Fruit fly (Drosophila melanogaster) whole organism, embryonic: ENCODE measurements around the gene Sqor.

Source experiments
- Atf3 ChIP-seq: fragments of 200-800 bp; sonication (Bioruptor generic); optimal IDR thresholded peaks from 3 replicates; lab custom pipeline; 2016; ENCODE audit warnings: missing biosample characterization, missing genetic modification characterization
- CG10267 ChIP-seq: fragments of 200-800 bp; sonication (Bioruptor generic); optimal IDR thresholded peaks from 2 replicates; lab custom pipeline; 2018; ENCODE audit warnings: missing biosample characterization, mild to moderate bottlenecking, missing genetic modification characterization, moderate library complexity
- CG10274 ChIP-seq: fragments of 200-800 bp; sonication (Bioruptor generic); optimal IDR thresholded peaks from 3 replicates; lab custom pipeline; 2017; ENCODE audit warnings: missing biosample characterization, mild to moderate bottlenecking, missing genetic modification characterization
- CG10321 ChIP-seq: fragments of 200-800 bp; sonication (Bioruptor generic); IDR thresholded peaks from 2 replicates; pipeline ENCODE4 v1.3.6; 2022; ENCODE audit warnings: missing biosample characterization, missing genetic modification characterization
- CG10431 ChIP-seq: fragments of 200-800 bp; sonication (Bioruptor generic); optimal IDR thresholded peaks from 3 replicates; lab custom pipeline; 2018; ENCODE audit warnings: missing biosample characterization, mild to moderate bottlenecking, missing genetic modification characterization
- CG10543 ChIP-seq: fragments of 200-800 bp; sonication (Bioruptor generic); optimal IDR thresholded peaks from 3 replicates; lab custom pipeline; 2017; ENCODE audit warnings: missing biosample characterization, mild to moderate bottlenecking, missing genetic modification characterization, moderate library complexity
- CG10959 ChIP-seq: fragments of 200-800 bp; sonication (Bioruptor generic); IDR thresholded peaks from 2 replicates; pipeline ENCODE4 v1.3.6; 2022; ENCODE audit warnings: missing biosample characterization, missing genetic modification characterization
- CG11398 ChIP-seq: fragments of 200-800 bp; sonication (Bioruptor generic); optimal IDR thresholded peaks from 2 replicates; lab custom pipeline; 2016; ENCODE audit warnings: missing biosample characterization, missing genetic modification characterization
- CG12769 ChIP-seq: fragments of 200-800 bp; sonication (Bioruptor generic); optimal IDR thresholded peaks from 2 replicates; lab custom pipeline; 2019; ENCODE audit warnings: missing biosample characterization, mild to moderate bottlenecking, missing genetic modification characterization, moderate library complexity
- CG1529 ChIP-seq: fragments of 200-800 bp; sonication (Bioruptor generic); optimal IDR thresholded peaks from 3 replicates; lab custom pipeline; 2018; ENCODE audit warnings: missing biosample characterization, missing genetic modification characterization
- CG15514 ChIP-seq: fragments of 200-800 bp; sonication (Bioruptor generic); optimal IDR thresholded peaks from 3 replicates; lab custom pipeline; 2017; ENCODE audit warnings: missing biosample characterization, missing genetic modification characterization, mild to moderate bottlenecking, moderate library complexity, missing genetic modification reagents
- CG15696 ChIP-seq: fragments of 200-800 bp; sonication (Bioruptor generic); optimal IDR thresholded peaks from 2 replicates; lab custom pipeline; 2019; ENCODE audit warnings: missing biosample characterization, mild to moderate bottlenecking, missing genetic modification characterization, moderate library complexity
- CG18476 ChIP-seq: fragments of 200-800 bp; sonication (Bioruptor generic); optimal IDR thresholded peaks from 2 replicates; lab custom pipeline; 2016; ENCODE audit warnings: missing biosample characterization, mild to moderate bottlenecking, missing genetic modification characterization
- CG2116 ChIP-seq: fragments of 200-800 bp; sonication (Bioruptor generic); optimal IDR thresholded peaks from 3 replicates; lab custom pipeline; 2018; ENCODE audit warnings: missing biosample characterization, mild to moderate bottlenecking, missing genetic modification characterization
- CG3065 ChIP-seq: fragments of 200-800 bp; sonication (Bioruptor generic); optimal IDR thresholded peaks from 2 replicates; lab custom pipeline; 2016; ENCODE audit warnings: missing biosample characterization, missing genetic modification characterization
- CG32532 ChIP-seq: fragments of 200-800 bp; sonication (Bioruptor generic); IDR thresholded peaks from 2 replicates; pipeline ENCODE4 v1.3.6; 2022; ENCODE audit warnings: missing biosample characterization, missing genetic modification characterization
- CG33213 ChIP-seq: fragments of 200-800 bp; sonication (Bioruptor generic); optimal IDR thresholded peaks from 3 replicates; lab custom pipeline; 2016; ENCODE audit warnings: missing biosample characterization, missing genetic modification characterization
- CG3726 ChIP-seq: fragments of 200-800 bp; sonication (Bioruptor generic); IDR thresholded peaks from 3 replicates; pipeline ENCODE4, ENCODE4 v1.3.6; 2022; ENCODE audit warnings: missing biosample characterization, missing genetic modification characterization
- CG3995 ChIP-seq: fragments of 200-800 bp; sonication (Bioruptor generic); optimal IDR thresholded peaks from 3 replicates; lab custom pipeline; 2016; ENCODE audit warnings: missing biosample characterization, missing genetic modification characterization
- CG6272 ChIP-seq: fragments of 200-800 bp; sonication (Bioruptor generic); IDR thresholded peaks from 2 replicates; pipeline ENCODE4 v1.3.6; 2022; ENCODE audit warnings: missing biosample characterization, missing genetic modification characterization
- CG6654 ChIP-seq: fragments of 200-800 bp; sonication (Bioruptor generic); optimal IDR thresholded peaks from 2 replicates; lab custom pipeline; 2017; ENCODE audit warnings: missing biosample characterization, mild to moderate bottlenecking, missing genetic modification characterization
- CG6791 ChIP-seq: fragments of 200-800 bp; sonication (Bioruptor generic); IDR thresholded peaks from 3 replicates; pipeline ENCODE4 v1.3.6; 2022; ENCODE audit warnings: missing biosample characterization, missing genetic modification characterization; ENCODE audit not compliant: partially characterized antibody
- CG7987 ChIP-seq: fragments of 200-800 bp; sonication (Bioruptor generic); optimal IDR thresholded peaks from 2 replicates; lab custom pipeline; 2018; ENCODE audit warnings: missing biosample characterization, mild to moderate bottlenecking, missing genetic modification characterization, moderate library complexity
- CHES-1-like ChIP-seq: fragments of 200-800 bp; sonication (Bioruptor generic); optimal IDR thresholded peaks from 2 replicates; lab custom pipeline; 2016; ENCODE audit warnings: missing biosample characterization, missing genetic modification characterization
- CkIIα-i1 ChIP-seq: fragments of 200-800 bp; sonication (Bioruptor generic); IDR thresholded peaks from 2 replicates; pipeline ENCODE4 v1.3.6; 2022; ENCODE audit warnings: missing biosample characterization, missing genetic modification characterization
- CoRest ChIP-seq: fragments of 200-800 bp; sonication (Bioruptor generic); optimal IDR thresholded peaks from 3 replicates; lab custom pipeline; 2018; ENCODE audit warnings: missing biosample characterization, mild to moderate bottlenecking, missing genetic modification characterization, moderate library complexity
- Dll ChIP-seq: fragments of 200-800 bp; sonication (Bioruptor generic); IDR thresholded peaks from 4 replicates; pipeline ENCODE4 v1.3.6; 2022; ENCODE audit warnings: missing biosample characterization, missing genetic modification characterization; ENCODE audit not compliant: partially characterized antibody
- Doc3 ChIP-seq: fragments of 200-800 bp; sonication (Bioruptor generic); IDR thresholded peaks from 3 replicates; pipeline ENCODE4 v1.3.6; 2022; ENCODE audit warnings: missing biosample characterization, missing genetic modification characterization; ENCODE audit not compliant: partially characterized antibody
- Dref ChIP-seq: fragments of 200-800 bp; sonication (Bioruptor generic); IDR thresholded peaks from 2 replicates; pipeline ENCODE4 v1.3.6; 2022; ENCODE audit warnings: missing biosample characterization, missing genetic modification characterization
- HLH4C ChIP-seq: fragments of 200-800 bp; sonication (Bioruptor generic); IDR thresholded peaks from 3 replicates; pipeline ENCODE4 v1.3.6; 2022; ENCODE audit warnings: missing biosample characterization, missing genetic modification characterization; ENCODE audit not compliant: partially characterized antibody
- Hey ChIP-seq: fragments of 200-800 bp; sonication (Bioruptor generic); optimal IDR thresholded peaks from 3 replicates; lab custom pipeline; 2018; ENCODE audit warnings: missing biosample characterization, mild to moderate bottlenecking, missing genetic modification characterization
- PHDP ChIP-seq: fragments of 200-800 bp; sonication (Bioruptor generic); optimal IDR thresholded peaks from 3 replicates; lab custom pipeline; 2018; ENCODE audit warnings: missing biosample characterization, mild to moderate bottlenecking, missing genetic modification characterization, moderate library complexity
- Poxn ChIP-seq: fragments of 200-800 bp; sonication (Bioruptor generic); IDR thresholded peaks from 2 replicates; pipeline ENCODE4 v1.3.6; 2022; ENCODE audit warnings: missing biosample characterization, missing genetic modification characterization
- Sin3A ChIP-seq: fragments of >200 bp; optimal IDR thresholded peaks from 2 replicates; lab custom pipeline; 2018
- TFAM ChIP-seq: fragments of 200-800 bp; sonication (Bioruptor generic); optimal IDR thresholded peaks from 2 replicates; lab custom pipeline; 2017; ENCODE audit warnings: missing biosample characterization, missing genetic modification characterization, inconsistent platforms
- ac ChIP-seq: fragments of 200-800 bp; sonication (Bioruptor generic); optimal IDR thresholded peaks from 3 replicates; lab custom pipeline; 2017; ENCODE audit warnings: missing biosample characterization, mild to moderate bottlenecking, missing genetic modification characterization
- cas ChIP-seq: fragments of 200-800 bp; sonication (Bioruptor generic); IDR thresholded peaks from 2 replicates; pipeline ENCODE4 v1.3.6; 2022; ENCODE audit warnings: missing biosample characterization, missing genetic modification characterization
- chn ChIP-seq: fragments of 200-800 bp; sonication (Bioruptor generic); optimal IDR thresholded peaks from 2 replicates; lab custom pipeline; 2016; ENCODE audit warnings: missing biosample characterization, missing genetic modification characterization
- eyg ChIP-seq: fragments of 200-800 bp; sonication (Bioruptor generic); optimal IDR thresholded peaks from 3 replicates; lab custom pipeline; 2016; ENCODE audit warnings: missing biosample characterization, missing genetic modification characterization
- fd102C ChIP-seq: fragments of 200-800 bp; sonication (Bioruptor generic); optimal IDR thresholded peaks from 2 replicates; lab custom pipeline; 2018; ENCODE audit warnings: missing biosample characterization, mild to moderate bottlenecking, missing genetic modification characterization, moderate library complexity
- fd3F ChIP-seq: fragments of 200-800 bp; sonication (Bioruptor generic); optimal IDR thresholded peaks from 2 replicates; lab custom pipeline; 2018; ENCODE audit warnings: missing biosample characterization, mild to moderate bottlenecking, missing genetic modification characterization, moderate library complexity
- gsb-n ChIP-seq: fragments of 200-800 bp; sonication (Bioruptor generic); optimal IDR thresholded peaks from 3 replicates; lab custom pipeline; 2018; ENCODE audit warnings: missing biosample characterization, mild to moderate bottlenecking, missing genetic modification characterization
- lov ChIP-seq, 2 experiments: fragments of 200-800 bp in 1 of 2; fragments of >200 bp in 1 of 2; sonication (Bioruptor generic) in 1 of 2; IDR thresholded peaks in 1 of 2; optimal IDR thresholded peaks in 1 of 2; 2 replicates in 1 of 2; 3 replicates in 1 of 2; pipeline versions ENCODE4 v1.3.6 to Lab custom; 2017 to 2022; ENCODE audit warnings: missing biosample characterization in 1 of 2, missing genetic modification characterization in 1 of 2
- maf-S ChIP-seq: fragments of 200-800 bp; sonication (Bioruptor generic); optimal IDR thresholded peaks from 2 replicates; lab custom pipeline; 2016; ENCODE audit warnings: missing biosample characterization, missing genetic modification characterization
- p53 ChIP-seq: fragments of 200-800 bp; sonication (Bioruptor generic); optimal IDR thresholded peaks from 2 replicates; lab custom pipeline; 2016; ENCODE audit warnings: missing biosample characterization, missing genetic modification characterization
- pum ChIP-seq: fragments of 200-800 bp; sonication (Bioruptor generic); optimal IDR thresholded peaks from 2 replicates; lab custom pipeline; 2016; ENCODE audit warnings: missing biosample characterization, missing genetic modification characterization
- ranshi ChIP-seq: fragments of 200-800 bp; sonication (Bioruptor generic); IDR thresholded peaks from 2 replicates; pipeline ENCODE4 v1.3.6; 2022; ENCODE audit warnings: missing biosample characterization, missing genetic modification characterization
- schlank ChIP-seq: fragments of 200-800 bp; sonication (Bioruptor generic); optimal IDR thresholded peaks from 2 replicates; lab custom pipeline; 2018; ENCODE audit warnings: missing biosample characterization, mild to moderate bottlenecking, missing genetic modification characterization
- sisA ChIP-seq: fragments of 200-800 bp; sonication (Bioruptor generic); IDR thresholded peaks from 2 replicates; pipeline ENCODE4 v1.3.6; 2022; ENCODE audit warnings: missing biosample characterization, missing genetic modification characterization
- toy ChIP-seq: fragments of 200-800 bp; sonication (Bioruptor generic); IDR thresholded peaks from 2 replicates; pipeline ENCODE4 v1.3.6; 2022; ENCODE audit warnings: missing biosample characterization, missing genetic modification characterization
- vnd ChIP-seq: fragments of 200-800 bp; sonication (Bioruptor generic); IDR thresholded peaks from 3 replicates; pipeline ENCODE4 v1.3.6; 2022; ENCODE audit warnings: missing biosample characterization, missing genetic modification characterization; ENCODE audit not compliant: partially characterized antibody

The Sqor gene

dm6 chr3L:4242428-4242827, 2.5 kb downstream of the Sqor start, which contains the start of gene pav (continued):
- TF ChIP-seq CG15696 (tag; lab: Kevin White, UChicago) (peak; percentile 11), lov (optimal IDR thresholded peaks at IDR 0.05; lab: Kevin White, UChicago) (no peak), lov (GFP tag; IDR thresholded peaks at IDR 0.05; lab: Robert Waterston, UW) (no peak), cas (GFP tag; lab: Robert Waterston, UW) (peak; percentile 29; the same call in 1 of the 2 replicates), p53 (no peak), CG11398 (no peak), Sin3A (lab: Kevin White, UChicago) (no peak), maf-S (GFP tag; lab: Kevin White, UChicago) (no peak), fd3F (GFP tag; lab: Kevin White, UChicago) (no peak), CG6654 (GFP tag; lab: Kevin White, UChicago) (no peak), CG10959 (GFP tag; lab: Robert Waterston, UW) (no peak), sisA (GFP tag; lab: Robert Waterston, UW) (0 out of 2 replicates have a peak, but pooled peaks have one; percentile 33), CG10321 (no peak), CkIIα-i1 (GFP tag; lab: Robert Waterston, UW) (no peak), CoRest (tag; lab: Kevin White, UChicago) (peak; percentile 70), CG3995 (peak; percentile 5), PHDP (tag; lab: Kevin White, UChicago) (no peak), CG10543 (GFP tag; lab: Kevin White, UChicago) (no peak), toy (GFP tag; lab: Robert Waterston, UW) (no peak), CG32532 (GFP tag; lab: Robert Waterston, UW) (peak; percentile 82), CG15514 (peak; percentile 58), pum (GFP tag; lab: Kevin White, UChicago) (no peak), ranshi (GFP tag; lab: Robert Waterston, UW) (peak; percentile 11; the same call in 1 of the 2 replicates), schlank (tag; lab: Kevin White, UChicago) (no peak), CG10274 (GFP tag; lab: Kevin White, UChicago) (no peak), chn (no peak), CG3065 (GFP tag; lab: Kevin White, UChicago) (no peak), HLH4C (GFP tag; lab: Robert Waterston, UW) (no peak), CG12769 (tag; lab: Kevin White, UChicago) (no peak), CG33213 (GFP tag; lab: Kevin White, UChicago) (no peak), CG2116 (GFP tag; lab: Kevin White, UChicago) (peak; percentile 4), CG6272 (no peak), Atf3 (GFP tag; lab: Kevin White, UChicago) (no peak), Poxn (no peak), CG3726 (GFP tag; lab: Robert Waterston, UW) (no peak), CG18476 (GFP tag; lab: Kevin White, UChicago) (peak; percentile 16), fd102C (no peak), Dll (GFP tag; lab: Robert Waterston, UW) (no peak), vnd (GFP tag; lab: Robert Waterston, UW) (no peak), Hey (tag; lab: Kevin White, UChicago) (no peak), CG10431 (GFP tag; lab: Kevin White, UChicago) (no peak), TFAM (GFP tag; lab: Kevin White, UChicago) (no peak), CG7987 (GFP tag; lab: Kevin White, UChicago) (no peak), CG1529 (GFP tag; lab: Kevin White, UChicago) (no peak), CG6791 (no peak), CHES-1-like (GFP tag; lab: Kevin White, UChicago) (no peak), gsb-n (tag; lab: Kevin White, UChicago) (no peak), Dref (GFP tag; lab: Robert Waterston, UW) (no peak), Doc3 (no peak), eyg (GFP tag; lab: Kevin White, UChicago) (no peak), CG10267 (tag; lab: Kevin White, UChicago) (peak; percentile 61), ac (no peak)
